Worm (Caenorhabditis elegans) whole organism, L3 larva: ENCODE data around the gene F53A9.6.

Source experiments
- aly-2 ChIP-seq: fragments of 150-350 bp; optimal IDR thresholded peaks from 2 replicates; lab custom pipeline; 2014; ENCODE audit warnings: missing biosample characterization, missing genetic modification characterization
- nhr-11 ChIP-seq: fragments of 150-350 bp; optimal IDR thresholded peaks from 2 replicates; lab custom pipeline; 2014; ENCODE audit warnings: missing biosample characterization, missing genetic modification characterization
- zag-1 ChIP-seq: fragments of 150-350 bp; optimal IDR thresholded peaks from 2 replicates; lab custom pipeline; 2014; ENCODE audit warnings: missing biosample characterization, missing genetic modification characterization

- TF ChIP-seq zag-1 (tag; lab: Kevin White, UChicago) = no peak
- no peak for TF ChIP-seq aly-2
- no peak for TF ChIP-seq nhr-11
Observed at ce11 chrX:8711141-8711645, 2.4 kb downstream of the F53A9.6 start, which contains the start of gene F53A9.1.
